Worm (Caenorhabditis elegans) whole organism, dauer: ENCODE results near the gene trx-1.

Experiments
- unc-62 ChIP-seq: sonication (generic microtip); optimal IDR thresholded peaks from 2 replicates; lab custom pipeline; 2017; ENCODE audit warnings: missing biosample characterization, missing genetic modification reagents, missing genetic modification characterization

trx-1 gene

ce11 chrII:7753500-7753899 is at the start of gene trx-1:
Gene trx-1 (minus strand): TSS chrII:7753600.
- no peak for TF ChIP-seq unc-62

- no peak for TF ChIP-seq unc-62
Measured at ce11 chrII:7803174-7803573, 49.8 kb upstream of the trx-1 start.

- no peak for TF ChIP-seq unc-62
Measured at ce11 chrII:7801899-7802298, 48.5 kb upstream of the trx-1 start.

ce11 chrII:7801255-7801654 is 47.9 kb upstream of the trx-1 start:
- TF ChIP-seq unc-62: no peak

ce11 chrII:7795299-7795698 is 41.9 kb upstream of the trx-1 start:
- TF ChIP-seq unc-62: no peak

ce11 chrII:7794222-7794621 is 40.8 kb upstream of the trx-1 start, which contains the start of gene glr-4:
Gene glr-4 (minus strand): TSS chrII:7794322.
- no peak for TF ChIP-seq unc-62

ce11 chrII:7792514-7792913 is 39.1 kb upstream of the trx-1 start:
- TF ChIP-seq unc-62: no peak

- no peak for TF ChIP-seq unc-62
Measured at ce11 chrII:7791408-7792050, 38.1 kb upstream of the trx-1 start.

ce11 chrII:7790324-7790898 is 37.0 kb upstream of the trx-1 start, which contains the start of gene srlf-1:
Gene srlf-1 (plus strand): TSS chrII:7790591.
- no peak for TF ChIP-seq unc-62

ce11 chrII:7789605-7790004 is 36.2 kb upstream of the trx-1 start:
- no peak for TF ChIP-seq unc-62

- no peak for TF ChIP-seq unc-62
Measured at ce11 chrII:7783467-7783959, 30.1 kb upstream of the trx-1 start, which contains the start of gene skr-17. Gene skr-17 (plus strand): TSS chrII:7783517.

ce11 chrII:7781102-7781616 is 27.8 kb upstream of the trx-1 start, which contains the start of the genes snpc-1.1 and spdl-1:
Gene snpc-1.1 (minus strand): TSS chrII:7781301.
Gene spdl-1 (plus strand): TSS chrII:7781566.
- no peak for TF ChIP-seq unc-62

- TF ChIP-seq unc-62: no peak
Measured at ce11 chrII:7778273-7778672, 24.9 kb upstream of the trx-1 start.

ce11 chrII:7777320-7777978 is 24.0 kb upstream of the trx-1 start, which contains the start of gene mthf-1:
Gene mthf-1 (minus strand): TSS chrII:7777823.
- no peak for TF ChIP-seq unc-62

ce11 chrII:7776715-7777114 is 23.3 kb upstream of the trx-1 start:
- TF ChIP-seq unc-62: no peak

ce11 chrII:7776232-7776631 is 22.8 kb upstream of the trx-1 start:
- no peak for TF ChIP-seq unc-62

ce11 chrII:7773427-7773993 is 20.1 kb upstream of the trx-1 start:
- TF ChIP-seq unc-62: no peak
